Fruit fly (Drosophila melanogaster): Measurements from ENCODE around the gene Gba1b.
A peak's percentile ranks its signal among the peaks of the same experiment; 100 is the strongest.

Gba1b gene

dm6 chr3R:23725711-23726349, 21.2 kb downstream of the Gba1b start (continued):
- TF ChIP-seq cg (GFP tag; optimal IDR thresholded peaks at IDR 0.05) (peak; percentile 44), Trl (optimal IDR thresholded peaks at IDR 0.05) (peak in 1 of 2 experiments; percentile 1), Trl (GFP tag; optimal IDR thresholded peaks at IDR 0.05) (no peak), CG13775 (GFP tag; optimal IDR thresholded peaks at IDR 0.05) (peak; percentile 11), Vsx1 (GFP tag; optimal IDR thresholded peaks at IDR 0.05) (no peak), HLH3B (GFP tag; IDR thresholded peaks at IDR 0.05) (0 out of 2 replicates have a peak, but pooled peaks have one; percentile 21), Hsf (GFP tag; optimal IDR thresholded peaks at IDR 0.05) (no peak), GATAe (GFP tag; conservative IDR thresholded peaks at IDR 0.05) (no peak), sqz (GFP tag; optimal IDR thresholded peaks at IDR 0.05) (peak; percentile 78), CG13287 (GFP tag; IDR thresholded peaks at IDR 0.05; ENCODE audit: partially characterized antibody) (0 out of 2 replicates have a peak, but pooled peaks have one; percentile 7), lola (GFP tag; optimal IDR thresholded peaks at IDR 0.05) (no peak), CrebB (tag; optimal IDR thresholded peaks at IDR 0.05) (peak; percentile 32), scrt (GFP tag; optimal IDR thresholded peaks at IDR 0.05) (peak; percentile 19), CG7987 (GFP tag; optimal IDR thresholded peaks at IDR 0.05) (peak; percentile 23), bbx (GFP tag; IDR thresholded peaks at IDR 0.05; ENCODE audit: partially characterized antibody) (no peak), org-1 (GFP tag; optimal IDR thresholded peaks at IDR 0.05) (peak; percentile 14), CG31365 (tag; optimal IDR thresholded peaks at IDR 0.05) (no peak), CG12071 (GFP tag; optimal IDR thresholded peaks at IDR 0.05) (peak; percentile 52), sob (GFP tag; IDR thresholded peaks at IDR 0.05) (peak; percentile 63; the same call in 1 of the 2 replicates), CG3065 (GFP tag; optimal IDR thresholded peaks at IDR 0.05) (no peak), CG30020 (tag; optimal IDR thresholded peaks at IDR 0.05) (no peak), D19A (tag; optimal IDR thresholded peaks at IDR 0.05) (peak; percentile 38), Pdp1 (GFP tag; optimal IDR thresholded peaks at IDR 0.05) (peak in 1 of 2 experiments; percentile 51), tup (GFP tag; optimal IDR thresholded peaks at IDR 0.05) (no peak), wek (GFP tag; optimal IDR thresholded peaks at IDR 0.05) (peak; percentile 30), cwo (GFP tag; optimal IDR thresholded peaks at IDR 0.05) (peak; percentile 49), CG2120 (GFP tag; optimal IDR thresholded peaks at IDR 0.05) (peak; percentile 33), gem (tag; optimal IDR thresholded peaks at IDR 0.05) (no peak), CG1233 (GFP tag; optimal IDR thresholded peaks at IDR 0.05) (peak; percentile 21), CG7372 (GFP tag; IDR thresholded peaks at IDR 0.05) (peak; percentile 49; the same call in 1 of the 2 replicates), ftz-f1 (GFP tag; optimal IDR thresholded peaks at IDR 0.05) (peak; percentile 71), odd (GFP tag; optimal IDR thresholded peaks at IDR 0.05) (no peak), toy (GFP tag; IDR thresholded peaks at IDR 0.05) (0 out of 2 replicates have a peak, but pooled peaks have one; percentile 7), sug (tag; optimal IDR thresholded peaks at IDR 0.05) (peak; percentile 81), CG18599 (GFP tag; optimal IDR thresholded peaks at IDR 0.05) (peak; percentile 66), pros (GFP tag; optimal IDR thresholded peaks at IDR 0.05) (no peak), vvl (GFP tag; IDR thresholded peaks at IDR 0.05) (peak; percentile 46; the same call in 1 of the 2 replicates), CG3281 (GFP tag; optimal IDR thresholded peaks at IDR 0.05) (peak; percentile 33), CG12104 (GFP tag; optimal IDR thresholded peaks at IDR 0.05) (peak; percentile 14), C15 (GFP tag; IDR thresholded peaks at IDR 0.05) (no peak), salm (tag; optimal IDR thresholded peaks at IDR 0.05) (peak; percentile 28), Dek (tag; optimal IDR thresholded peaks at IDR 0.05) (peak; percentile 2), Nf-YC (tag; optimal IDR thresholded peaks at IDR 0.05) (peak; percentile 14), CG12744 (GFP tag; optimal IDR thresholded peaks at IDR 0.05) (peak; percentile 30), Rfx (GFP tag; IDR thresholded peaks at IDR 0.05) (0 out of 2 replicates have a peak, but pooled peaks have one; percentile 12), CG14710 (tag; optimal IDR thresholded peaks at IDR 0.05) (no peak)
